Worm (Caenorhabditis elegans) whole organism, early embryonic: ENCODE measurements around the gene lgc-44.

Experiments used
- F13C5.2 ChIP-seq: sonication (generic microtip); optimal IDR thresholded peaks from 2 replicates; lab custom pipeline; 2017; ENCODE audit warnings: mild to moderate bottlenecking, missing genetic modification characterization, inconsistent platforms, missing compliant biosample characterization
- aly-1 ChIP-seq: sonication (generic microtip); optimal IDR thresholded peaks from 2 replicates; lab custom pipeline; 2016; ENCODE audit warnings: missing genetic modification characterization, missing compliant biosample characterization
- ama-1 ChIP-seq: fragments of 150-350 bp; optimal IDR thresholded peaks from 2 replicates; lab custom pipeline; 2014
- ceh-36 ChIP-seq: sonication (generic microtip); optimal IDR thresholded peaks from 2 replicates; lab custom pipeline; 2016; ENCODE audit warnings: missing genetic modification characterization, inconsistent platforms, missing compliant biosample characterization
- flt-1 ChIP-seq: fragments of 200-800 bp; sonication (Bioruptor generic); IDR thresholded peaks from 2 replicates; pipeline ENCODE4 v1.3.6; 2022; ENCODE audit warnings: missing genetic modification characterization, missing compliant biosample characterization
- hmbx-1 ChIP-seq: sonication (generic microtip); optimal IDR thresholded peaks from 2 replicates; lab custom pipeline; 2016; ENCODE audit warnings: mild to moderate bottlenecking, missing genetic modification characterization, missing compliant biosample characterization
- hnd-1 ChIP-seq: sonication (generic microtip); optimal IDR thresholded peaks from 2 replicates; lab custom pipeline; 2016; ENCODE audit warnings: missing genetic modification characterization, missing compliant biosample characterization
- tbx-11 ChIP-seq: fragments of 200-800 bp; sonication (Bioruptor generic); IDR thresholded peaks from 2 replicates; pipeline ENCODE4 v1.3.6; 2022; ENCODE audit warnings: missing genetic modification characterization, missing compliant biosample characterization

- TF ChIP-seq aly-1 (tag; lab: Kevin White, UChicago) (no peak), ama-1 (no peak), ceh-36 (tag; lab: Kevin White, UChicago) (no peak), F13C5.2 (tag; lab: Kevin White, UChicago) (no peak), hmbx-1 (no peak), tbx-11 (no peak), hnd-1 (tag; lab: Kevin White, UChicago) (no peak), flt-1 (GFP tag; lab: Robert Waterston, UW) (no peak)
Observed at ce11 chrV:11664875-11665384, 7.5 kb downstream of the lgc-44 start, which contains the start of gene ceh-27.
